Fruit fly (Drosophila melanogaster) whole organism, pupa: Measurements from ENCODE around the gene sty.

Source experiments
- CG10348 ChIP-seq: fragments of 200-800 bp; sonication (Bioruptor generic); IDR thresholded peaks from 2 replicates; pipeline ENCODE4 v1.3.6; 2022; ENCODE audit warnings: missing biosample characterization, missing genetic modification characterization
- CG12605 ChIP-seq: fragments of 200-800 bp; sonication (Bioruptor generic); IDR thresholded peaks from 2 replicates; pipeline ENCODE4 v1.3.6; 2022; ENCODE audit warnings: missing biosample characterization, missing genetic modification characterization
- CG13204 ChIP-seq: fragments of 200-800 bp; sonication (Bioruptor generic); optimal IDR thresholded peaks from 2 replicates; lab custom pipeline; 2018; ENCODE audit warnings: missing biosample characterization, mild to moderate bottlenecking, missing genetic modification characterization, moderate library complexity
- CG14655 ChIP-seq: fragments of 200-800 bp; sonication (Bioruptor generic); optimal IDR thresholded peaks from 3 replicates; lab custom pipeline; 2017; ENCODE audit warnings: mild to moderate bottlenecking, missing biosample characterization, missing genetic modification reagents, missing genetic modification characterization
- CG15710 ChIP-seq: fragments of 200-800 bp; sonication (Bioruptor generic); optimal IDR thresholded peaks from 2 replicates; lab custom pipeline; 2018; ENCODE audit warnings: missing biosample characterization, mild to moderate bottlenecking, missing genetic modification characterization, moderate library complexity
- CG17806 ChIP-seq: fragments of 200-800 bp; sonication (Bioruptor generic); optimal IDR thresholded peaks from 2 replicates; lab custom pipeline; 2018; ENCODE audit warnings: missing biosample characterization, mild to moderate bottlenecking, missing genetic modification characterization, moderate library complexity
- CG32121 ChIP-seq: fragments of 200-800 bp; sonication (Bioruptor generic); IDR thresholded peaks from 2 replicates; pipeline ENCODE4 v1.3.6; 2022; ENCODE audit warnings: missing biosample characterization, missing genetic modification characterization
- CG34367 ChIP-seq: fragments of 200-800 bp; sonication (Bioruptor generic); optimal IDR thresholded peaks from 2 replicates; lab custom pipeline; 2018; ENCODE audit warnings: missing biosample characterization, mild to moderate bottlenecking, missing genetic modification characterization
- CG4496 ChIP-seq: fragments of 200-800 bp; sonication (Bioruptor generic); IDR thresholded peaks from 3 replicates; pipeline ENCODE4 v1.3.6; 2022; ENCODE audit warnings: missing biosample characterization, missing genetic modification characterization
- CG8159 ChIP-seq: fragments of 200-800 bp; sonication (Bioruptor generic); optimal IDR thresholded peaks from 3 replicates; lab custom pipeline; 2018; ENCODE audit warnings: missing biosample characterization, mild to moderate bottlenecking, missing genetic modification characterization, moderate library complexity
- CG8301 ChIP-seq: fragments of 200-800 bp; sonication (Bioruptor generic); optimal IDR thresholded peaks from 2 replicates; lab custom pipeline; 2018; ENCODE audit warnings: missing biosample characterization, mild to moderate bottlenecking, missing genetic modification characterization
- CG9948 ChIP-seq: fragments of 200-800 bp; sonication (Bioruptor generic); optimal IDR thresholded peaks from 2 replicates; lab custom pipeline; 2018; ENCODE audit warnings: missing biosample characterization, mild to moderate bottlenecking, missing genetic modification characterization, moderate library complexity
- D1 ChIP-seq: fragments of 200-800 bp; sonication (Bioruptor generic); optimal IDR thresholded peaks from 2 replicates; lab custom pipeline; 2018; ENCODE audit warnings: missing biosample characterization, mild to moderate bottlenecking, missing genetic modification characterization, moderate library complexity
- EcR ChIP-seq: fragments of 200-800 bp; sonication (Bioruptor generic); optimal IDR thresholded peaks from 3 replicates; lab custom pipeline; 2019; ENCODE audit warnings: missing biosample characterization, missing genetic modification characterization, mild to moderate bottlenecking, moderate library complexity, missing genetic modification reagents
- Ets98B ChIP-seq: fragments of 200-800 bp; sonication (Bioruptor generic); IDR thresholded peaks from 2 replicates; pipeline ENCODE4 v1.3.6; 2022; ENCODE audit warnings: missing biosample characterization, missing genetic modification characterization
- Pif1A ChIP-seq: fragments of 200-800 bp; sonication (Bioruptor generic); optimal IDR thresholded peaks from 3 replicates; lab custom pipeline; 2016; ENCODE audit warnings: missing biosample characterization, missing genetic modification characterization
- Pif1B ChIP-seq: fragments of 200-800 bp; sonication (Bioruptor generic); optimal IDR thresholded peaks from 3 replicates; lab custom pipeline; 2016; ENCODE audit warnings: missing biosample characterization, missing genetic modification characterization
- Snoo ChIP-seq: fragments of 200-800 bp; sonication (Bioruptor generic); optimal IDR thresholded peaks from 3 replicates; lab custom pipeline; 2017; ENCODE audit warnings: missing biosample characterization, mild to moderate bottlenecking, missing genetic modification characterization, inconsistent platforms
- fd96Ca ChIP-seq: fragments of 200-800 bp; sonication (Bioruptor generic); IDR thresholded peaks from 3 replicates; pipeline ENCODE4 v1.3.6; 2022; ENCODE audit warnings: missing biosample characterization, missing genetic modification characterization
- gl ChIP-seq: fragments of 200-800 bp; sonication (Bioruptor generic); optimal IDR thresholded peaks from 2 replicates; lab custom pipeline; 2018; ENCODE audit warnings: missing biosample characterization, mild to moderate bottlenecking, missing genetic modification characterization
- rn ChIP-seq: fragments of 200-800 bp; sonication (Bioruptor generic); IDR thresholded peaks from 2 replicates; pipeline ENCODE4 v1.3.6; 2022; ENCODE audit warnings: missing biosample characterization, missing genetic modification characterization

sty gene

dm6 chr3L:3408231-3408630 lies 16.5 kb downstream of the sty start:
- TF ChIP-seq CG14655 (no peak), CG8301 (tag; lab: Kevin White, UChicago) (no peak)

dm6 chr3L:3407481-3407880 lies 17.3 kb downstream of the sty start:
- TF ChIP-seq fd96Ca (no peak), D1 (no peak)

dm6 chr3L:3406307-3407061 lies 18.3 kb downstream of the sty start:
- 0 out of 3 replicates have a peak, but pooled peaks have one; percentile 18 for TF ChIP-seq CG4496
- TF ChIP-seq CG13204 (GFP tag; lab: Kevin White, UChicago), result no peak

dm6 chr3L:3405592-3405991 lies 19.1 kb downstream of the sty start:
- TF ChIP-seq CG34367, result no peak
- no peak for TF ChIP-seq CG32121
- no peak for TF ChIP-seq fd96Ca
- TF ChIP-seq CG8159 (tag; lab: Kevin White, UChicago), result no peak
- TF ChIP-seq CG13204 (GFP tag; lab: Kevin White, UChicago), result no peak
- no peak for TF ChIP-seq CG12605 (GFP tag; lab: Robert Waterston, UW)
- no peak for TF ChIP-seq CG17806 (tag; lab: Kevin White, UChicago)
- no peak for TF ChIP-seq CG10348
- no peak for TF ChIP-seq D1
- TF ChIP-seq Ets98B (GFP tag; lab: Robert Waterston, UW), result no peak
- TF ChIP-seq EcR, result no peak
- no peak for TF ChIP-seq CG8301 (tag; lab: Kevin White, UChicago)

- TF ChIP-seq CG12605 (GFP tag; lab: Robert Waterston, UW) (peak; percentile 48; the same call in 1 of the 2 replicates), EcR (no peak), CG8301 (tag; lab: Kevin White, UChicago) (no peak), CG14655 (peak; percentile 42), CG15710 (tag; lab: Kevin White, UChicago) (no peak), Pif1A (GFP tag; lab: Kevin White, UChicago) (no peak), Snoo (no peak), CG34367 (no peak), fd96Ca (0 out of 3 replicates have a peak, but pooled peaks have one; percentile 38), CG13204 (GFP tag; lab: Kevin White, UChicago) (peak; percentile 56), CG4496 (peak; percentile 78), CG10348 (no peak), CG9948 (tag; lab: Kevin White, UChicago) (no peak), rn (GFP tag; lab: Robert Waterston, UW) (no peak), D1 (no peak), gl (tag; lab: Kevin White, UChicago) (no peak), Ets98B (GFP tag; lab: Robert Waterston, UW) (peak; percentile 55; the same call in 1 of the 2 replicates), CG32121 (peak; percentile 75)
These were observed 24.1 kb downstream of the sty start for dm6 chr3L:3400555-3401198.

dm6 chr3L:3399923-3400309 lies 24.8 kb downstream of the sty start:
- no peak for TF ChIP-seq Ets98B (GFP tag; lab: Robert Waterston, UW)
- no peak for TF ChIP-seq CG13204 (GFP tag; lab: Kevin White, UChicago)

- TF ChIP-seq CG8301 (tag; lab: Kevin White, UChicago) (peak; percentile 90), CG17806 (tag; lab: Kevin White, UChicago) (peak; percentile 85), CG8159 (tag; lab: Kevin White, UChicago) (peak; percentile 92), rn (GFP tag; lab: Robert Waterston, UW) (no peak), CG34367 (peak; percentile 70), EcR (peak; percentile 66), gl (tag; lab: Kevin White, UChicago) (peak; percentile 33), CG10348 (peak; percentile 42; the same call in 1 of the 2 replicates), Pif1A (GFP tag; lab: Kevin White, UChicago) (peak; percentile 83), Pif1B (GFP tag; lab: Kevin White, UChicago) (peak; percentile 68), CG14655 (peak; percentile 91), fd96Ca (peak; percentile 58), Snoo (peak; percentile 87), CG4496 (peak; percentile 79), CG32121 (peak; percentile 84), CG9948 (tag; lab: Kevin White, UChicago) (peak; percentile 85), D1 (peak; percentile 53), CG13204 (GFP tag; lab: Kevin White, UChicago) (peak; percentile 41), CG12605 (GFP tag; lab: Robert Waterston, UW) (peak; percentile 43; the same call in 1 of the 2 replicates), CG15710 (tag; lab: Kevin White, UChicago) (peak; percentile 80), Ets98B (GFP tag; lab: Robert Waterston, UW) (peak; percentile 65)
These were observed 25.3 kb downstream of the sty start for dm6 chr3L:3399249-3399922.
